Fruit fly (Drosophila melanogaster) Kc167 (cell line): Measurements from ENCODE around the gene TfIIA-S.

ENCODE experiments used
- Sin3A ChIP-seq: fragments of >200 bp; optimal IDR thresholded peaks from 2 replicates; lab custom pipeline; 2018; ENCODE audit warnings: missing external identifiers
- psq ChIP-seq: fragments of >200 bp; optimal IDR thresholded peaks from 2 replicates; lab custom pipeline; 2017; ENCODE audit warnings: missing external identifiers
- ttk ChIP-seq: sonication (Bioruptor generic); optimal IDR thresholded peaks from 2 replicates; lab custom pipeline; 2017; ENCODE audit warnings: missing external identifiers

DNA sequence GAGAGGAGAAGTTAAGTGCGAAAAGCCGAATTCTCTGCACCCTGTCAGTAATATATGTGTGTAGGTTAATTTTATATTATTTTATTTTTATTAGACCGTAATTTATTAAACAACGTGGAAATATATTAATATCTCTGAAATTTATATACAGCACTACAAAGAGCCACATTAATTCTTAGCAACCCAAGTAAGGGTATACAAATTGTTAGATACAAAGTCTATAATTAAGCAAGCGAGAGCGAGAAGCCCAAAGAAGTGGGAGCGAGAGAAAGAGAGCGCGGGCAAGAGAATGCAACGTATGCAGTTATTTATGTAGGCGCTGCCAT, 3.8 kb downstream of the TfIIA-S start:
- no peak for TF ChIP-seq psq (lab: Kevin White, UChicago)
- no peak for TF ChIP-seq Sin3A (lab: Kevin White, UChicago)
- TF ChIP-seq ttk (lab: Kevin White, UChicago), result no peak
